Worm (Caenorhabditis elegans) whole organism, L1 larva: ENCODE measurements around the gene Y62H9A.7.

Experiments
- C04F5.9 ChIP-seq: sonication (generic microtip); optimal IDR thresholded peaks from 2 replicates; lab custom pipeline; 2016; ENCODE audit warnings: missing genetic modification characterization, missing compliant biosample characterization
- F16B12.6 ChIP-seq: fragments of 150-350 bp; optimal IDR thresholded peaks from 2 replicates; lab custom pipeline; 2014; ENCODE audit warnings: missing biosample characterization, missing genetic modification characterization
- Y116A8C.19 ChIP-seq: sonication (generic microtip); optimal IDR thresholded peaks from 2 replicates; lab custom pipeline; 2016; ENCODE audit warnings: missing compliant biosample characterization, missing genetic modification characterization, borderline replicate concordance
- aha-1 ChIP-seq: fragments of 150-350 bp; optimal IDR thresholded peaks from 2 replicates; lab custom pipeline; 2014; ENCODE audit warnings: missing biosample characterization, missing genetic modification characterization
- alr-1 ChIP-seq: fragments of 200-800 bp; sonication (Bioruptor generic); optimal IDR thresholded peaks from 2 replicates; lab custom pipeline; 2018; ENCODE audit warnings: borderline replicate concordance, mild to moderate bottlenecking, missing genetic modification characterization, missing compliant biosample characterization
- ama-1 ChIP-seq: fragments of 150-350 bp; optimal IDR thresholded peaks from 2 replicates; lab custom pipeline; 2014
- ceh-63 ChIP-seq: fragments of 200-800 bp; sonication (Bioruptor generic); optimal IDR thresholded peaks from 2 replicates; lab custom pipeline; 2018; ENCODE audit warnings: mild to moderate bottlenecking, missing genetic modification characterization, missing compliant biosample characterization
- ceh-88 ChIP-seq: fragments of 200-800 bp; sonication (Bioruptor generic); IDR thresholded peaks from 2 replicates; pipeline ENCODE4 v1.3.6; 2022; ENCODE audit warnings: missing genetic modification characterization, missing compliant biosample characterization
- ceh-90 ChIP-seq: sonication (generic microtip); optimal IDR thresholded peaks from 2 replicates; lab custom pipeline; 2016; ENCODE audit warnings: missing genetic modification characterization, missing compliant biosample characterization
- dsc-1 ChIP-seq: sonication (generic microtip); optimal IDR thresholded peaks from 2 replicates; lab custom pipeline; 2016; ENCODE audit warnings: mild to moderate bottlenecking, missing genetic modification characterization, missing compliant biosample characterization
- efl-1 ChIP-seq, 4 experiments: fragments of 150-350 bp; optimal IDR thresholded peaks in 3 of 4; peaks in 1 of 4; 1 replicate in 1 of 4; 2 replicates in 3 of 4; lab custom pipeline; 2014; ENCODE audit warnings: missing biosample characterization in 2 of 4, missing genetic modification characterization in 2 of 4, missing genetic modification reagents in 2 of 4
- efl-3 ChIP-seq: fragments of 200-800 bp; sonication (Bioruptor generic); optimal IDR thresholded peaks from 2 replicates; lab custom pipeline; 2018; ENCODE audit warnings: mild to moderate bottlenecking, missing genetic modification characterization, missing compliant biosample characterization
- egl-27 ChIP-seq, 2 experiments: fragments of 150-350 bp in 1 of 2; sonication (generic microtip); optimal IDR thresholded peaks; 3 replicates each; lab custom pipeline; 2017 to 2018; ENCODE audit warnings: missing biosample characterization in 2 of 2, missing genetic modification characterization in 2 of 2, missing genetic modification reagents in 2 of 2
- elt-3 ChIP-seq, 6 experiments: fragments of 150-350 bp in 1 of 6; sonication (generic microtip); optimal IDR thresholded peaks; 2 replicates each; lab custom pipeline; 2017 to 2018; ENCODE audit warnings: missing biosample characterization in 6 of 6, missing genetic modification characterization in 6 of 6, inconsistent platforms in 1 of 6
- fkh-8 ChIP-seq: sonication (generic microtip); optimal IDR thresholded peaks from 2 replicates; lab custom pipeline; 2016; ENCODE audit warnings: mild to moderate bottlenecking, missing genetic modification characterization, missing compliant biosample characterization
- hlh-4 ChIP-seq: sonication (generic microtip); optimal IDR thresholded peaks from 2 replicates; lab custom pipeline; 2016; ENCODE audit warnings: mild to moderate bottlenecking, missing genetic modification characterization, missing compliant biosample characterization
- hpl-2 ChIP-seq: fragments of 150-350 bp; optimal IDR thresholded peaks from 2 replicates; lab custom pipeline; 2014; ENCODE audit warnings: missing biosample characterization, missing genetic modification reagents, missing genetic modification characterization
- irx-1 ChIP-seq: sonication (generic microtip); optimal IDR thresholded peaks from 2 replicates; lab custom pipeline; 2016; ENCODE audit warnings: missing genetic modification characterization, missing compliant biosample characterization
- jun-1 ChIP-seq: fragments of 150-350 bp; optimal IDR thresholded peaks from 2 replicates; lab custom pipeline; 2014; ENCODE audit warnings: missing biosample characterization, missing genetic modification reagents, missing genetic modification characterization
- lin-35 ChIP-seq, 2 experiments: fragments of 150-350 bp; optimal IDR thresholded peaks; 2 replicates each; lab custom pipeline; 2014; ENCODE audit warnings: missing biosample characterization in 2 of 2, missing genetic modification characterization in 2 of 2, missing genetic modification reagents in 2 of 2
- lin-39 ChIP-seq: fragments of 150-350 bp; optimal IDR thresholded peaks from 2 replicates; lab custom pipeline; 2014; ENCODE audit warnings: missing biosample characterization, missing genetic modification reagents, missing genetic modification characterization
- lir-3 ChIP-seq: sonication (generic microtip); optimal IDR thresholded peaks from 2 replicates; lab custom pipeline; 2016; ENCODE audit warnings: mild to moderate bottlenecking, missing genetic modification characterization, moderate library complexity, missing compliant biosample characterization; ENCODE audit not compliant: poor library complexity
- lsy-2 ChIP-seq, 2 experiments: fragments of 150-350 bp; optimal IDR thresholded peaks; 2 replicates each; lab custom pipeline; 2014; ENCODE audit warnings: missing biosample characterization in 2 of 2, missing genetic modification characterization in 2 of 2
- mab-9 ChIP-seq: fragments of 200-800 bp; sonication (Bioruptor generic); IDR thresholded peaks from 2 replicates; pipeline ENCODE4 v1.3.6; 2022; ENCODE audit warnings: missing genetic modification reagents, missing genetic modification characterization, missing compliant biosample characterization
- mef-2 ChIP-seq: fragments of 150-350 bp; optimal IDR thresholded peaks from 2 replicates; lab custom pipeline; 2014; ENCODE audit warnings: missing biosample characterization, missing genetic modification characterization
- nhr-12 ChIP-seq: sonication (generic microtip); optimal IDR thresholded peaks from 2 replicates; lab custom pipeline; 2017; ENCODE audit warnings: missing biosample characterization, missing genetic modification characterization
- nhr-47 ChIP-seq: sonication (generic microtip); optimal IDR thresholded peaks from 2 replicates; lab custom pipeline; 2016; ENCODE audit warnings: mild to moderate bottlenecking, missing genetic modification characterization, moderate library complexity, missing compliant biosample characterization
- nhr-71 ChIP-seq: sonication (generic microtip); optimal IDR thresholded peaks from 2 replicates; lab custom pipeline; 2016; ENCODE audit warnings: mild to moderate bottlenecking, missing genetic modification characterization, moderate library complexity, missing compliant biosample characterization
- nhr-77 ChIP-seq: fragments of 150-350 bp; optimal IDR thresholded peaks from 2 replicates; lab custom pipeline; 2014; ENCODE audit warnings: missing biosample characterization, missing genetic modification characterization
- nhr-84 ChIP-seq: sonication (generic microtip); optimal IDR thresholded peaks from 2 replicates; lab custom pipeline; 2017; ENCODE audit warnings: missing biosample characterization, missing genetic modification characterization
- nhr-85 ChIP-seq: sonication (generic microtip); peaks from one replicate; lab custom pipeline; 2016; ENCODE audit warnings: missing genetic modification characterization, inconsistent platforms, missing compliant biosample characterization
- pax-3 ChIP-seq: fragments of 200-800 bp; sonication (Bioruptor generic); optimal IDR thresholded peaks from 2 replicates; lab custom pipeline; 2018; ENCODE audit warnings: mild to moderate bottlenecking, missing genetic modification characterization, moderate library complexity, missing compliant biosample characterization
- pqm-1 ChIP-seq: sonication (generic microtip); optimal IDR thresholded peaks from 3 replicates; lab custom pipeline; 2017; ENCODE audit warnings: missing biosample characterization, missing genetic modification characterization
- snpc-4 ChIP-seq: fragments of 150-350 bp; optimal IDR thresholded peaks from 2 replicates; lab custom pipeline; 2014; ENCODE audit warnings: missing biosample characterization, missing genetic modification characterization
- sptf-1 ChIP-seq: fragments of 150-350 bp; optimal IDR thresholded peaks from 2 replicates; lab custom pipeline; 2014; ENCODE audit warnings: missing biosample characterization, missing genetic modification characterization
- tbx-2 ChIP-seq: sonication (generic microtip); optimal IDR thresholded peaks from 2 replicates; lab custom pipeline; 2016; ENCODE audit warnings: missing genetic modification characterization, missing compliant biosample characterization
- unc-30 ChIP-seq: sonication (generic microtip); optimal IDR thresholded peaks from 2 replicates; lab custom pipeline; 2017; ENCODE audit warnings: missing biosample characterization, missing genetic modification characterization
- unc-62 ChIP-seq: fragments of 150-350 bp; optimal IDR thresholded peaks from 2 replicates; lab custom pipeline; 2014; ENCODE audit warnings: missing biosample characterization, missing genetic modification reagents, missing genetic modification characterization
- unc-98 ChIP-seq: fragments of 200-800 bp; sonication (Bioruptor generic); IDR thresholded peaks from 2 replicates; pipeline ENCODE4 v1.3.6; 2022; ENCODE audit warnings: missing genetic modification characterization, missing compliant biosample characterization
- xbp-1 ChIP-seq: sonication (generic microtip); optimal IDR thresholded peaks from 2 replicates; lab custom pipeline; 2016; ENCODE audit warnings: missing genetic modification characterization, missing compliant biosample characterization
- zip-4 ChIP-seq: fragments of 200-800 bp; sonication (Bioruptor generic); optimal IDR thresholded peaks from 2 replicates; lab custom pipeline; 2018; ENCODE audit warnings: mild to moderate bottlenecking, missing genetic modification characterization, moderate library complexity, missing compliant biosample characterization

The Y62H9A.7 gene

ce11 chrX:11875260-11875659 lies 10.2 kb downstream of the Y62H9A.7 start, which contains the start of gene Y62H9A.1:
TSS of gene Y62H9A.1 (plus strand) at chrX:11875541.
- TF ChIP-seq fkh-8 (tag; lab: Kevin White, UChicago) (peak; percentile 25), hlh-4 (peak; percentile 64), xbp-1 (tag; lab: Kevin White, UChicago) (no peak), nhr-71 (tag; lab: Kevin White, UChicago) (peak; percentile 53), nhr-77 (no peak), pax-3 (tag; lab: Kevin White, UChicago) (peak; percentile 25)

ce11 chrX:11872210-11872609 lies 13.3 kb downstream of the Y62H9A.7 start:
- no peak for TF ChIP-seq unc-62
- no peak for TF ChIP-seq efl-1 (optimal IDR thresholded peaks at IDR 0.05; lab: Kevin White, UChicago)
- TF ChIP-seq efl-1 (GFP tag; optimal IDR thresholded peaks at IDR 0.05 in 1 of 2; lab: Kevin White, UChicago), result peak in 1 of 2 experiments; percentile 63
- no peak for TF ChIP-seq nhr-47 (tag; lab: Kevin White, UChicago)

ce11 chrX:11870393-11870792 lies 15.1 kb downstream of the Y62H9A.7 start:
- no peak for TF ChIP-seq ceh-63 (GFP tag; lab: Kevin White, UChicago)
- TF ChIP-seq pqm-1 (tag; lab: Kevin White, UChicago), result no peak
- TF ChIP-seq dsc-1 (tag; lab: Kevin White, UChicago), result peak; percentile 44
- no peak for TF ChIP-seq sptf-1 (tag; lab: Kevin White, UChicago)
- TF ChIP-seq fkh-8 (tag; lab: Kevin White, UChicago), result peak; percentile 63

ce11 chrX:11869260-11869659 lies 16.2 kb downstream of the Y62H9A.7 start, which contains the start of gene dot-1.2:
TSS of gene dot-1.2 (minus strand) at chrX:11869360.
- TF ChIP-seq lin-35 (GFP tag; optimal IDR thresholded peaks at IDR 0.05; lab: Kevin White, UChicago), result no peak
- no peak for TF ChIP-seq unc-98
- TF ChIP-seq pax-3 (tag; lab: Kevin White, UChicago), result no peak
- TF ChIP-seq nhr-85, result no peak
- TF ChIP-seq zip-4 (GFP tag; lab: Kevin White, UChicago), result no peak
- TF ChIP-seq ceh-90 (tag; lab: Kevin White, UChicago), result no peak
- no peak for TF ChIP-seq ceh-88
- no peak for TF ChIP-seq snpc-4 (tag; lab: Kevin White, UChicago)
- no peak for TF ChIP-seq Y116A8C.19 (tag; lab: Kevin White, UChicago)
- TF ChIP-seq mab-9, result no peak
- no peak for TF ChIP-seq alr-1 (tag; lab: Kevin White, UChicago)
- no peak for TF ChIP-seq xbp-1 (tag; lab: Kevin White, UChicago)
- TF ChIP-seq tbx-2 (tag; lab: Kevin White, UChicago), result no peak
- no peak for TF ChIP-seq ceh-63 (GFP tag; lab: Kevin White, UChicago)
- TF ChIP-seq nhr-84, result no peak
- TF ChIP-seq ama-1 (lab: Kevin White, UChicago), result no peak

DNA sequence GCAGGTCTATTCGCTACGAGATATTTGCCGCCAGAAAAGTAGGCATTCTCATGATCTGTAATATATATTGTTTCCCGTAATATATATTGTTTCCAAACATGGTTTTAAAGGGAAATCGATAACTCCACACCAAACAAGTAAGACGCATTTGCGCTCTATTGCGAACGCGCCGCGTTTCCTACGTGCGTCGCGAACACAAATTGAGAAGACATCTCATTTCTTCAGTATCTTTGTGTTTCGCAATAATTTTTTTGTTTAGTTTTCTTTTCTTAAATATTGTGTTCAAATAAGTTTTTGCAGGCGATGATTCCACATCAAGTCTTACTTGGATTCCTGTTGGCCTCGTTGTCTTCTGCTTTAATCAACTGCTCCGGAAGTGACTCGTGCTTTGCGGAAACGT lies 20.4 kb downstream of the Y62H9A.7 start, which contains the start of gene F54F7.6:
F54F7.6 (plus strand) TSS at position 301 of the 400 bp plus-strand sequence.
- TF ChIP-seq egl-27 (tag; optimal IDR thresholded peaks at IDR 0.05; lab: Kevin White, UChicago) (no peak), lsy-2 (tag; optimal IDR thresholded peaks at IDR 0.05; lab: Kevin White, UChicago) (no peak), jun-1 (tag; lab: Kevin White, UChicago) (no peak), unc-62 (no peak), mab-9 (no peak), lir-3 (no peak), efl-3 (GFP tag; lab: Kevin White, UChicago) (no peak), F16B12.6 (tag; lab: Kevin White, UChicago) (no peak), pax-3 (tag; lab: Kevin White, UChicago) (no peak), ceh-90 (tag; lab: Kevin White, UChicago) (no peak)

DNA sequence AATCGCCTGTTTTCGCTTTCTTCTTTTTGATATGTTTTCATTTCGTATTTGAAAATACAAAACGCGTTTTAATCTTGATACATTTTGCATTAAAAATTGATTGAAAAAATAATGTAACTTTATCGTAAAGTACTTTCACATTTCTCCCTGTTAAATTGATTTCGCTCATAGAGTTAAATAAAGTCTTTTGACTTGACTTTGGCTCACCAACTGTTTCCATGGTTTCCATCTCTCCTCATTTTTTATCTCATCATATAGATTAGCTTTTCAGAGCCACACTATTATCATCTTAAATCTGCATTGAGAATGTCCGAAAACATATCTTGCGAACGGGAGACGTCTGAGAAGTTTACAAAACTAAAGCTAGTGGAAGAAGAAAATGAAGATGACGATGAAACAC lies 22.2 kb downstream of the Y62H9A.7 start, which contains the start of gene F54F7.10:
F54F7.10 (plus strand) TSS at position 301 of the 400 bp plus-strand sequence.
- no peak for TF ChIP-seq aha-1
- no peak for TF ChIP-seq hpl-2 (GFP tag; lab: Kevin White, UChicago)
- no peak for TF ChIP-seq efl-3 (GFP tag; lab: Kevin White, UChicago)
- TF ChIP-seq ceh-63 (GFP tag; lab: Kevin White, UChicago), result no peak
- TF ChIP-seq nhr-12 (tag; lab: Kevin White, UChicago), result no peak
- TF ChIP-seq elt-3 (tag; optimal IDR thresholded peaks at IDR 0.05; lab: Kevin White, UChicago), result no peak
- no peak for TF ChIP-seq lin-39 (tag; lab: Kevin White, UChicago)
- no peak for TF ChIP-seq efl-1 (optimal IDR thresholded peaks at IDR 0.05; lab: Kevin White, UChicago)
- no peak for TF ChIP-seq efl-1 (GFP tag; optimal IDR thresholded peaks at IDR 0.05 in 1 of 2; lab: Kevin White, UChicago)
- no peak for TF ChIP-seq nhr-84
- no peak for TF ChIP-seq irx-1 (tag; lab: Kevin White, UChicago)
- no peak for TF ChIP-seq Y116A8C.19 (tag; lab: Kevin White, UChicago)
- TF ChIP-seq unc-30, result no peak
- no peak for TF ChIP-seq nhr-85
- TF ChIP-seq sptf-1 (tag; lab: Kevin White, UChicago), result no peak
- no peak for TF ChIP-seq C04F5.9 (tag; lab: Kevin White, UChicago)
- TF ChIP-seq mef-2 (tag; lab: Kevin White, UChicago), result no peak
